Fruit fly (Drosophila melanogaster) whole organism, embryonic: ENCODE data around the gene fliI.

Experiments used
- CG10147 ChIP-seq: fragments of 200-800 bp; sonication (Bioruptor generic); optimal IDR thresholded peaks from 2 replicates; lab custom pipeline; 2019; ENCODE audit warnings: missing biosample characterization, mild to moderate bottlenecking, missing genetic modification characterization, moderate library complexity
- CG10267 ChIP-seq: fragments of 200-800 bp; sonication (Bioruptor generic); optimal IDR thresholded peaks from 2 replicates; lab custom pipeline; 2018; ENCODE audit warnings: missing biosample characterization, mild to moderate bottlenecking, missing genetic modification characterization, moderate library complexity
- CG12104 ChIP-seq: fragments of 200-800 bp; sonication (Bioruptor generic); optimal IDR thresholded peaks from 3 replicates; lab custom pipeline; 2016; ENCODE audit warnings: missing biosample characterization, missing genetic modification characterization
- CG12155 ChIP-seq: fragments of 200-800 bp; sonication (Bioruptor generic); optimal IDR thresholded peaks from 3 replicates; lab custom pipeline; 2016; ENCODE audit warnings: missing biosample characterization, missing genetic modification characterization
- CG12769 ChIP-seq: fragments of 200-800 bp; sonication (Bioruptor generic); optimal IDR thresholded peaks from 2 replicates; lab custom pipeline; 2019; ENCODE audit warnings: missing biosample characterization, mild to moderate bottlenecking, missing genetic modification characterization, moderate library complexity
- CG12942 ChIP-seq: fragments of 200-800 bp; sonication (Bioruptor generic); optimal IDR thresholded peaks from 3 replicates; lab custom pipeline; 2016; ENCODE audit warnings: missing biosample characterization, missing genetic modification characterization
- CG13287 ChIP-seq: fragments of 200-800 bp; sonication (Bioruptor generic); IDR thresholded peaks from 2 replicates; pipeline ENCODE4 v1.3.6; 2022; ENCODE audit warnings: missing biosample characterization, missing genetic modification characterization; ENCODE audit not compliant: partially characterized antibody
- CG13624 ChIP-seq: fragments of 200-800 bp; sonication (Bioruptor generic); optimal IDR thresholded peaks from 2 replicates; lab custom pipeline; 2016; ENCODE audit warnings: missing biosample characterization, missing genetic modification characterization
- CG14441 ChIP-seq: fragments of 200-800 bp; sonication (Bioruptor generic); IDR thresholded peaks from 2 replicates; pipeline ENCODE4 v1.3.6; 2022; ENCODE audit warnings: missing biosample characterization, missing genetic modification characterization
- CG17186 ChIP-seq: fragments of 200-800 bp; sonication (Bioruptor generic); optimal IDR thresholded peaks from 3 replicates; lab custom pipeline; 2017; ENCODE audit warnings: missing biosample characterization, missing genetic modification reagents, missing genetic modification characterization
- CG2202 ChIP-seq: fragments of 200-800 bp; sonication (Bioruptor generic); optimal IDR thresholded peaks from 2 replicates; lab custom pipeline; 2018; ENCODE audit warnings: missing biosample characterization, mild to moderate bottlenecking, missing genetic modification characterization
- CG30020 ChIP-seq: fragments of 200-800 bp; optimal IDR thresholded peaks from 2 replicates; lab custom pipeline; 2019; ENCODE audit warnings: missing biosample characterization, mild to moderate bottlenecking, missing genetic modification characterization, moderate library complexity
- CG30431 ChIP-seq: fragments of 200-800 bp; sonication (Bioruptor generic); optimal IDR thresholded peaks from 2 replicates; lab custom pipeline; 2017; ENCODE audit warnings: missing biosample characterization, missing genetic modification characterization
- CG34224 ChIP-seq: fragments of 200-800 bp; sonication (Bioruptor generic); IDR thresholded peaks from 3 replicates; pipeline ENCODE4 v1.3.6; 2022; ENCODE audit warnings: missing biosample characterization, missing genetic modification characterization; ENCODE audit not compliant: partially characterized antibody
- CG3847 ChIP-seq: fragments of 200-800 bp; sonication (Bioruptor generic); IDR thresholded peaks from 2 replicates; pipeline ENCODE4 v1.3.6; 2022; ENCODE audit warnings: missing biosample characterization, missing genetic modification characterization
- CG42726 ChIP-seq: fragments of 200-800 bp; sonication (Bioruptor generic); IDR thresholded peaks from 2 replicates; pipeline ENCODE4 v1.3.6; 2022; ENCODE audit warnings: missing biosample characterization, missing genetic modification characterization; ENCODE audit not compliant: partially characterized antibody
- CG6791 ChIP-seq: fragments of 200-800 bp; sonication (Bioruptor generic); IDR thresholded peaks from 3 replicates; pipeline ENCODE4 v1.3.6; 2022; ENCODE audit warnings: missing biosample characterization, missing genetic modification characterization; ENCODE audit not compliant: partially characterized antibody
- CG7271 ChIP-seq: fragments of 200-800 bp; sonication (Bioruptor generic); optimal IDR thresholded peaks from 2 replicates; lab custom pipeline; 2018; ENCODE audit warnings: missing biosample characterization, mild to moderate bottlenecking, missing genetic modification characterization, moderate library complexity
- CG8478 ChIP-seq: fragments of >200 bp; optimal IDR thresholded peaks from 2 replicates; lab custom pipeline; 2018
- CG8924 ChIP-seq: fragments of 200-800 bp; optimal IDR thresholded peaks from 3 replicates; lab custom pipeline; 2019; ENCODE audit warnings: missing biosample characterization, mild to moderate bottlenecking, missing genetic modification characterization, moderate library complexity
- CoRest ChIP-seq: fragments of 200-800 bp; sonication (Bioruptor generic); optimal IDR thresholded peaks from 3 replicates; lab custom pipeline; 2018; ENCODE audit warnings: missing biosample characterization, mild to moderate bottlenecking, missing genetic modification characterization, moderate library complexity
- D19B ChIP-seq: fragments of 200-800 bp; sonication (Bioruptor generic); optimal IDR thresholded peaks from 2 replicates; lab custom pipeline; 2017; ENCODE audit warnings: missing biosample characterization, mild to moderate bottlenecking, missing genetic modification characterization
- Dll ChIP-seq: fragments of 200-800 bp; sonication (Bioruptor generic); IDR thresholded peaks from 4 replicates; pipeline ENCODE4 v1.3.6; 2022; ENCODE audit warnings: missing biosample characterization, missing genetic modification characterization; ENCODE audit not compliant: partially characterized antibody
- Doc3 ChIP-seq: fragments of 200-800 bp; sonication (Bioruptor generic); IDR thresholded peaks from 3 replicates; pipeline ENCODE4 v1.3.6; 2022; ENCODE audit warnings: missing biosample characterization, missing genetic modification characterization; ENCODE audit not compliant: partially characterized antibody
- Dref ChIP-seq: fragments of 200-800 bp; sonication (Bioruptor generic); IDR thresholded peaks from 2 replicates; pipeline ENCODE4 v1.3.6; 2022; ENCODE audit warnings: missing biosample characterization, missing genetic modification characterization
- ERR ChIP-seq: fragments of 200-800 bp; sonication (Bioruptor generic); optimal IDR thresholded peaks from 2 replicates; lab custom pipeline; 2016; ENCODE audit warnings: missing biosample characterization, missing genetic modification characterization
- Elba2 ChIP-seq: fragments of 200-800 bp; sonication (Bioruptor generic); optimal IDR thresholded peaks from 3 replicates; lab custom pipeline; 2016; ENCODE audit warnings: missing biosample characterization, missing genetic modification characterization
- Ets65A ChIP-seq: fragments of 200-800 bp; sonication (Bioruptor generic); peaks from one replicate; lab custom pipeline; 2016; ENCODE audit warnings: missing biosample characterization, missing genetic modification characterization
- Hr78 ChIP-seq, 2 experiments: fragments of 200-800 bp in 1 of 2; fragments of >200 bp in 1 of 2; sonication (Bioruptor generic) in 1 of 2; optimal IDR thresholded peaks; 2 replicates each; lab custom pipeline; 2017 to 2019; ENCODE audit warnings: missing biosample characterization in 2 of 2, missing genetic modification characterization in 2 of 2, mild to moderate bottlenecking in 1 of 2, moderate library complexity in 1 of 2
- Med ChIP-seq: fragments of 200-800 bp; sonication (Bioruptor generic); peaks from one replicate; lab custom pipeline; 2016; ENCODE audit warnings: missing biosample characterization, missing genetic modification characterization, mild to moderate bottlenecking, inconsistent platforms, moderate library complexity
- Mrtf ChIP-seq: fragments of 200-800 bp; sonication (Bioruptor generic); IDR thresholded peaks from 3 replicates; pipeline ENCODE4 v1.3.6; 2022; ENCODE audit warnings: missing biosample characterization, missing genetic modification characterization
- NC2α ChIP-seq: fragments of 200-800 bp; sonication (Bioruptor generic); optimal IDR thresholded peaks from 2 replicates; lab custom pipeline; 2016; ENCODE audit warnings: missing biosample characterization, missing genetic modification characterization
- NC2β ChIP-seq: fragments of 200-800 bp; sonication (Bioruptor generic); optimal IDR thresholded peaks from 2 replicates; lab custom pipeline; 2016; ENCODE audit warnings: missing biosample characterization, missing genetic modification characterization
- Rfx ChIP-seq: fragments of 200-800 bp; sonication (Bioruptor generic); IDR thresholded peaks from 2 replicates; pipeline ENCODE4 v1.3.6; 2022; ENCODE audit warnings: missing biosample characterization, missing genetic modification characterization
- Xbp1 ChIP-seq: fragments of 200-800 bp; sonication (Bioruptor generic); optimal IDR thresholded peaks from 3 replicates; lab custom pipeline; 2016; ENCODE audit warnings: missing biosample characterization, mild to moderate bottlenecking, missing genetic modification characterization
- ato ChIP-seq: fragments of 200-800 bp; sonication (Bioruptor generic); IDR thresholded peaks from 2 replicates; pipeline ENCODE4 v1.3.6; 2022; ENCODE audit warnings: missing biosample characterization, missing genetic modification characterization; ENCODE audit not compliant: partially characterized antibody
- bcd ChIP-seq: fragments of 200-800 bp; sonication (Bioruptor generic); optimal IDR thresholded peaks from 2 replicates; lab custom pipeline; 2017; ENCODE audit warnings: missing biosample characterization, mild to moderate bottlenecking, missing genetic modification characterization
- cas ChIP-seq: fragments of 200-800 bp; sonication (Bioruptor generic); IDR thresholded peaks from 2 replicates; pipeline ENCODE4 v1.3.6; 2022; ENCODE audit warnings: missing biosample characterization, missing genetic modification characterization
- dan ChIP-seq: fragments of 200-800 bp; sonication (Bioruptor generic); IDR thresholded peaks from 2 replicates; pipeline ENCODE4 v1.3.6; 2022; ENCODE audit warnings: missing biosample characterization, missing genetic modification characterization
- gce ChIP-seq: fragments of 200-800 bp; sonication (Bioruptor generic); IDR thresholded peaks from 3 replicates; pipeline ENCODE4 v1.3.6; 2022; ENCODE audit warnings: missing biosample characterization, missing genetic modification characterization
- insv ChIP-seq, 2 experiments: fragments of 200-800 bp; sonication (Bioruptor generic); optimal IDR thresholded peaks; 3 replicates each; lab custom pipeline; 2016 to 2018; ENCODE audit warnings: missing biosample characterization in 2 of 2, missing genetic modification characterization in 2 of 2
- kay ChIP-seq: fragments of 200-800 bp; sonication (Bioruptor generic); optimal IDR thresholded peaks from 2 replicates; lab custom pipeline; 2016; ENCODE audit warnings: missing biosample characterization, missing genetic modification characterization
- knrl ChIP-seq: fragments of 200-800 bp; sonication (Bioruptor generic); IDR thresholded peaks from 3 replicates; pipeline ENCODE4 v1.3.6; 2022; ENCODE audit warnings: missing biosample characterization, missing genetic modification characterization; ENCODE audit not compliant: partially characterized antibody
- odd ChIP-seq: fragments of 200-800 bp; sonication (Bioruptor generic); optimal IDR thresholded peaks from 2 replicates; lab custom pipeline; 2017; ENCODE audit warnings: missing biosample characterization, mild to moderate bottlenecking, missing genetic modification characterization
- pnt ChIP-seq: fragments of 200-800 bp; sonication (Bioruptor generic); optimal IDR thresholded peaks from 3 replicates; lab custom pipeline; 2016; ENCODE audit warnings: missing biosample characterization, missing genetic modification characterization
- scrt ChIP-seq: fragments of 200-800 bp; sonication (Bioruptor generic); optimal IDR thresholded peaks from 2 replicates; lab custom pipeline; 2018; ENCODE audit warnings: missing biosample characterization, mild to moderate bottlenecking, missing genetic modification characterization, moderate library complexity
- sna ChIP-seq: fragments of 200-800 bp; sonication (Bioruptor generic); IDR thresholded peaks from 2 replicates; pipeline ENCODE4 v1.3.6; 2022; ENCODE audit warnings: missing biosample characterization, missing genetic modification characterization; ENCODE audit not compliant: partially characterized antibody
- trem ChIP-seq: fragments of 200-800 bp; optimal IDR thresholded peaks from 3 replicates; lab custom pipeline; 2019; ENCODE audit warnings: missing biosample characterization, mild to moderate bottlenecking, missing genetic modification characterization, moderate library complexity
- vnd ChIP-seq: fragments of 200-800 bp; sonication (Bioruptor generic); IDR thresholded peaks from 3 replicates; pipeline ENCODE4 v1.3.6; 2022; ENCODE audit warnings: missing biosample characterization, missing genetic modification characterization; ENCODE audit not compliant: partially characterized antibody

Gene fliI

dm6 chrX:21323933-21324688 is 15.4 kb upstream of the fliI start, which contains the start of the genes Dd and CG1486 (continued):
- TF ChIP-seq Elba2 (GFP tag; lab: Kevin White, UChicago) = peak; percentile 21
- no peak for TF ChIP-seq Mrtf
- TF ChIP-seq knrl (GFP tag; lab: Robert Waterston, UW) = peak; percentile 93
- TF ChIP-seq cas (GFP tag; lab: Robert Waterston, UW) = no peak
- TF ChIP-seq Dref (GFP tag; lab: Robert Waterston, UW) = peak; percentile 74
- TF ChIP-seq CG13287 (GFP tag; lab: Robert Waterston, UW) = peak; percentile 80
- TF ChIP-seq Hr78 (GFP tag; optimal IDR thresholded peaks at IDR 0.05; lab: Kevin White, UChicago) = no peak
- peak; percentile 42 for TF ChIP-seq CG30020 (tag; lab: Kevin White, UChicago)
- peak; percentile 94 for TF ChIP-seq CG8478
- TF ChIP-seq vnd (GFP tag; lab: Robert Waterston, UW) = peak; percentile 92
- no peak for TF ChIP-seq gce (GFP tag; lab: Robert Waterston, UW)
- no peak for TF ChIP-seq odd (GFP tag; lab: Kevin White, UChicago)
- TF ChIP-seq CG8924 (tag; lab: Kevin White, UChicago) = peak; percentile 82
- peak; percentile 74 for TF ChIP-seq CG34224 (GFP tag; lab: Robert Waterston, UW)
- no peak for TF ChIP-seq CG30431 (GFP tag; lab: Kevin White, UChicago)
- TF ChIP-seq CG10267 (tag; lab: Kevin White, UChicago) = peak; percentile 41
- no peak for TF ChIP-seq NC2α (GFP tag; lab: Kevin White, UChicago)
- peak; percentile 67 for TF ChIP-seq CG12155 (GFP tag; lab: Kevin White, UChicago)
- TF ChIP-seq Xbp1 (GFP tag; lab: Kevin White, UChicago) = peak; percentile 29
- TF ChIP-seq CG13624 = peak; percentile 19
- no peak for TF ChIP-seq bcd (GFP tag; lab: Kevin White, UChicago)
- TF ChIP-seq Dll (GFP tag; lab: Robert Waterston, UW) = peak; percentile 86
- no peak for TF ChIP-seq CG12769 (tag; lab: Kevin White, UChicago)
- TF ChIP-seq CG14441 (GFP tag; lab: Robert Waterston, UW) = no peak
- peak; percentile 42; the same call in 1 of the 2 replicates for TF ChIP-seq CG3847 (GFP tag; lab: Robert Waterston, UW)
- TF ChIP-seq CG12104 (GFP tag; lab: Kevin White, UChicago) = peak; percentile 15
- TF ChIP-seq Med = peak; percentile 86
- TF ChIP-seq dan = no peak
- peak; percentile 69; the same call in 1 of the 2 replicates for TF ChIP-seq sna
- no peak for TF ChIP-seq scrt
- peak; percentile 9 for TF ChIP-seq pnt
- peak; percentile 91 for TF ChIP-seq CG6791 (GFP tag; lab: Robert Waterston, UW)
- no peak for TF ChIP-seq CG7271
- TF ChIP-seq kay (GFP tag; lab: Kevin White, UChicago) = peak; percentile 55
- TF ChIP-seq Doc3 = peak; percentile 75
- peak; percentile 92 for TF ChIP-seq CG17186 (GFP tag; lab: Kevin White, UChicago)
- TF ChIP-seq ato = peak; percentile 70
- peak; percentile 64 for TF ChIP-seq trem (tag; lab: Kevin White, UChicago)
- no peak for TF ChIP-seq D19B (GFP tag; lab: Kevin White, UChicago)
- no peak for TF ChIP-seq NC2β (GFP tag; lab: Kevin White, UChicago)
- TF ChIP-seq ERR (GFP tag; lab: Kevin White, UChicago) = no peak
- peak; percentile 37 for TF ChIP-seq CoRest (tag; lab: Kevin White, UChicago)
- TF ChIP-seq insv (GFP tag; optimal IDR thresholded peaks at IDR 0.05; lab: Kevin White, UChicago) = peak in 1 of 2 experiments; percentile 2
- TF ChIP-seq CG2202 (tag; lab: Kevin White, UChicago) = no peak
- TF ChIP-seq CG12942 (GFP tag; lab: Kevin White, UChicago) = no peak
- TF ChIP-seq CG42726 (GFP tag; lab: Robert Waterston, UW) = peak; percentile 85; the same call in 1 of the 2 replicates
- no peak for TF ChIP-seq CG10147 (GFP tag; lab: Kevin White, UChicago)
- TF ChIP-seq Ets65A (GFP tag; lab: Kevin White, UChicago) = peak; percentile 16
- TF ChIP-seq Rfx (GFP tag; lab: Robert Waterston, UW) = no peak
